Worm (Caenorhabditis elegans): Measurements from ENCODE around the gene F47B10.5.
A peak's percentile ranks its signal among the peaks of the same experiment; 100 is the strongest.

ce11 chrX:10932087-10932486, 41.7 kb upstream of the F47B10.5 start:
- TF ChIP-seq nhr-11 (tag; optimal IDR thresholded peaks at IDR 0.05): no peak
- no peak for TF ChIP-seq elt-2 (tag; optimal IDR thresholded peaks at IDR 0.05)
- TF ChIP-seq tbx-2 (tag; optimal IDR thresholded peaks at IDR 0.05): no peak
- no peak for TF ChIP-seq ama-1 (optimal IDR thresholded peaks at IDR 0.05)
- TF ChIP-seq unc-55 (GFP tag; optimal IDR thresholded peaks at IDR 0.05): peak; percentile 17
